Worm (Caenorhabditis elegans) whole organism, late embryonic: Measurements from ENCODE around the gene F39B3.3.
A peak's percentile ranks its signal among the peaks of the same experiment; 100 is the strongest.

ENCODE experiments used
- C38D4.7 ChIP-seq: fragments of 200-800 bp; sonication (Bioruptor generic); optimal IDR thresholded peaks from 2 replicates; lab custom pipeline; 2018; ENCODE audit warnings: mild to moderate bottlenecking, missing genetic modification characterization, moderate library complexity, missing compliant biosample characterization
- K02D7.2 ChIP-seq: sonication (generic microtip); optimal IDR thresholded peaks from 2 replicates; lab custom pipeline; 2017; ENCODE audit warnings: mild to moderate bottlenecking, missing genetic modification characterization, missing compliant biosample characterization
- K09A11.1 ChIP-seq: sonication (generic microtip); optimal IDR thresholded peaks from 2 replicates; lab custom pipeline; 2017; ENCODE audit warnings: antibody characterized with exemption, mild to moderate bottlenecking, missing genetic modification characterization, missing compliant biosample characterization; ENCODE audit not compliant: insufficient read depth
- T23F11.4 ChIP-seq: fragments of 200-800 bp; sonication (Bioruptor generic); optimal IDR thresholded peaks from 2 replicates; lab custom pipeline; 2018; ENCODE audit warnings: mild to moderate bottlenecking, missing genetic modification characterization, missing compliant biosample characterization
- Y22D7AL.16 ChIP-seq: sonication (generic microtip); optimal IDR thresholded peaks from 2 replicates; lab custom pipeline; 2016; ENCODE audit warnings: missing genetic modification characterization, missing compliant biosample characterization
- ahr-1 ChIP-seq: sonication (generic microtip); optimal IDR thresholded peaks from 2 replicates; lab custom pipeline; 2016; ENCODE audit warnings: missing genetic modification characterization, missing compliant biosample characterization
- ama-1 ChIP-seq: fragments of 150-350 bp; optimal IDR thresholded peaks from 2 replicates; lab custom pipeline; 2014
- ceh-14 ChIP-seq: sonication (generic microtip); optimal IDR thresholded peaks from 2 replicates; lab custom pipeline; 2016; ENCODE audit warnings: missing genotype, missing genetic modification characterization, missing compliant biosample characterization
- ceh-18 ChIP-seq: sonication (generic microtip); optimal IDR thresholded peaks from 2 replicates; lab custom pipeline; 2016; ENCODE audit warnings: missing genetic modification characterization, missing compliant biosample characterization
- ceh-24 ChIP-seq: sonication (generic microtip); optimal IDR thresholded peaks from 2 replicates; lab custom pipeline; 2016; ENCODE audit warnings: mild to moderate bottlenecking, missing genetic modification characterization, missing compliant biosample characterization
- ceh-30 ChIP-seq: fragments of 150-350 bp; optimal IDR thresholded peaks from 2 replicates; lab custom pipeline; 2014; ENCODE audit warnings: missing biosample characterization, missing genetic modification characterization
- ceh-31 ChIP-seq: sonication (generic microtip); optimal IDR thresholded peaks from 2 replicates; lab custom pipeline; 2016; ENCODE audit warnings: missing genetic modification characterization, missing compliant biosample characterization
- ceh-45 ChIP-seq: fragments of 200-800 bp; sonication (Bioruptor generic); IDR thresholded peaks from 2 replicates; pipeline ENCODE4 v1.3.6; 2022; ENCODE audit warnings: missing genetic modification reagents, missing genetic modification characterization, missing compliant biosample characterization
- dve-1 ChIP-seq: sonication (generic microtip); optimal IDR thresholded peaks from 2 replicates; lab custom pipeline; 2017; ENCODE audit warnings: antibody characterized with exemption, mild to moderate bottlenecking, missing genetic modification characterization, missing compliant biosample characterization
- elt-2 ChIP-seq: sonication (generic microtip); optimal IDR thresholded peaks from 2 replicates; lab custom pipeline; 2016; ENCODE audit warnings: missing genetic modification reagents, missing genetic modification characterization, missing compliant biosample characterization
- ets-4 ChIP-seq: sonication (generic microtip); optimal IDR thresholded peaks from 2 replicates; lab custom pipeline; 2016; ENCODE audit warnings: missing genetic modification characterization, missing compliant biosample characterization
- eyg-1 ChIP-seq: sonication (generic microtip); optimal IDR thresholded peaks from 2 replicates; lab custom pipeline; 2016; ENCODE audit warnings: missing genotype, missing genetic modification characterization, missing compliant biosample characterization
- fkh-10 ChIP-seq: fragments of 150-350 bp; optimal IDR thresholded peaks from 2 replicates; lab custom pipeline; 2014; ENCODE audit warnings: missing biosample characterization, missing genetic modification reagents, missing genetic modification characterization
- fkh-6 ChIP-seq: sonication (generic microtip); optimal IDR thresholded peaks from 2 replicates; lab custom pipeline; 2016; ENCODE audit warnings: missing genetic modification characterization, missing compliant biosample characterization
- gmeb-2 ChIP-seq: sonication (generic microtip); optimal IDR thresholded peaks from 2 replicates; lab custom pipeline; 2016; ENCODE audit warnings: missing genetic modification characterization, inconsistent platforms, missing compliant biosample characterization
- hlh-15 ChIP-seq: sonication (generic microtip); optimal IDR thresholded peaks from 2 replicates; lab custom pipeline; 2016; ENCODE audit warnings: missing genetic modification characterization, missing compliant biosample characterization
- hlh-30 ChIP-seq: sonication (generic microtip); optimal IDR thresholded peaks from 2 replicates; lab custom pipeline; 2017; ENCODE audit warnings: antibody characterized with exemption, missing genetic modification characterization, missing compliant biosample characterization; ENCODE audit not compliant: insufficient read depth
- hlh-8 ChIP-seq: sonication (generic microtip); optimal IDR thresholded peaks from 2 replicates; lab custom pipeline; 2016; ENCODE audit warnings: missing genotype, missing genetic modification characterization, missing compliant biosample characterization
- nfya-1 ChIP-seq: sonication (generic microtip); optimal IDR thresholded peaks from 2 replicates; lab custom pipeline; 2017; ENCODE audit warnings: missing genetic modification characterization, mild to moderate bottlenecking, missing compliant biosample characterization, antibody characterized with exemption, moderate library complexity
- npax-4 ChIP-seq: sonication (generic microtip); optimal IDR thresholded peaks from 2 replicates; lab custom pipeline; 2016; ENCODE audit warnings: missing genetic modification characterization, missing compliant biosample characterization
- odd-2 ChIP-seq: sonication (generic microtip); optimal IDR thresholded peaks from 2 replicates; lab custom pipeline; 2017; ENCODE audit warnings: antibody characterized with exemption, mild to moderate bottlenecking, missing genetic modification characterization, missing compliant biosample characterization
- pag-3 ChIP-seq: sonication (generic microtip); optimal IDR thresholded peaks from 2 replicates; lab custom pipeline; 2016; ENCODE audit warnings: missing compliant biosample characterization, missing genetic modification characterization, borderline replicate concordance
- pat-9 ChIP-seq: fragments of 200-800 bp; sonication (Bioruptor generic); optimal IDR thresholded peaks from 2 replicates; lab custom pipeline; 2018; ENCODE audit warnings: mild to moderate bottlenecking, missing genetic modification characterization, moderate library complexity, missing compliant biosample characterization
- pax-1 ChIP-seq: fragments of 150-350 bp; optimal IDR thresholded peaks from 2 replicates; lab custom pipeline; 2014; ENCODE audit warnings: missing biosample characterization, missing genetic modification characterization
- pha-4 ChIP-seq: fragments of 150-350 bp; optimal IDR thresholded peaks from 2 replicates; lab custom pipeline; 2018; ENCODE audit warnings: missing biosample characterization, missing genetic modification reagents, missing genetic modification characterization
- ref-2 ChIP-seq: sonication (generic microtip); optimal IDR thresholded peaks from 2 replicates; lab custom pipeline; 2016; ENCODE audit warnings: missing genetic modification characterization, missing compliant biosample characterization
- syd-9 ChIP-seq: sonication (generic microtip); optimal IDR thresholded peaks from 2 replicates; lab custom pipeline; 2016; ENCODE audit warnings: mild to moderate bottlenecking, missing genetic modification characterization, moderate library complexity, missing compliant biosample characterization
- unc-42 ChIP-seq: sonication (generic microtip); optimal IDR thresholded peaks from 2 replicates; lab custom pipeline; 2016; ENCODE audit warnings: missing genotype, missing genetic modification characterization, missing compliant biosample characterization
- unc-55 ChIP-seq: sonication (generic microtip); optimal IDR thresholded peaks from 2 replicates; lab custom pipeline; 2017; ENCODE audit warnings: missing biosample characterization, missing genetic modification reagents, missing genetic modification characterization

The F39B3.3 gene

ce11 chrX:17609948-17610347 lies 31.0 kb upstream of the F39B3.3 start, which contains the start of gene C16H3.3:
C16H3.3 (minus strand) TSS chrX:17610048.
- TF ChIP-seq ref-2 (tag; lab: Kevin White, UChicago) (no peak), hlh-30 (tag; lab: Kevin White, UChicago) (no peak), pha-4 (no peak), ceh-31 (no peak), ceh-45 (no peak), eyg-1 (tag; lab: Kevin White, UChicago) (no peak), gmeb-2 (no peak)
- TF ChIP-seq, all 69 proteins: peak for 0

ce11 chrX:17601345-17601744 lies 22.4 kb upstream of the F39B3.3 start:
- TF ChIP-seq hlh-8 (tag; lab: Kevin White, UChicago) (no peak), elt-2 (peak; percentile 29)

ce11 chrX:17600139-17600538 lies 21.2 kb upstream of the F39B3.3 start, which contains the start of gene lec-9:
lec-9 (plus strand) TSS chrX:17600487.
- TF ChIP-seq fkh-10 (no peak), C38D4.7 (GFP tag; lab: Kevin White, UChicago) (no peak), hlh-15 (tag; lab: Kevin White, UChicago) (no peak), ets-4 (tag; lab: Kevin White, UChicago) (no peak), Y22D7AL.16 (no peak), fkh-6 (tag; lab: Kevin White, UChicago) (no peak), elt-2 (peak; percentile 44), ahr-1 (tag; lab: Kevin White, UChicago) (no peak), unc-42 (tag; lab: Kevin White, UChicago) (no peak)

- TF ChIP-seq elt-2 (peak; percentile 62), ama-1 (lab: Kevin White, UChicago) (no peak), ceh-31 (no peak), odd-2 (no peak), ceh-14 (no peak), pax-1 (tag; lab: Kevin White, UChicago) (no peak)
Measured at ce11 chrX:17598712-17599111, 19.8 kb upstream of the F39B3.3 start.

- no peak for TF ChIP-seq syd-9 (tag; lab: Kevin White, UChicago)
- no peak for TF ChIP-seq K09A11.1 (tag; lab: Kevin White, UChicago)
- TF ChIP-seq ref-2 (tag; lab: Kevin White, UChicago): no peak
- TF ChIP-seq eyg-1 (tag; lab: Kevin White, UChicago): no peak
- TF ChIP-seq nfya-1: no peak
- TF ChIP-seq fkh-6 (tag; lab: Kevin White, UChicago): no peak
- no peak for TF ChIP-seq T23F11.4 (GFP tag; lab: Kevin White, UChicago)
- no peak for TF ChIP-seq ceh-24 (tag; lab: Kevin White, UChicago)
- no peak for TF ChIP-seq ceh-30 (tag; lab: Kevin White, UChicago)
- TF ChIP-seq dve-1 (tag; lab: Kevin White, UChicago): no peak
- TF ChIP-seq unc-55 (GFP tag; lab: Kevin White, UChicago): no peak
- no peak for TF ChIP-seq ceh-45
- no peak for TF ChIP-seq pat-9 (tag; lab: Kevin White, UChicago)
- TF ChIP-seq ceh-18 (tag; lab: Kevin White, UChicago): no peak
- TF ChIP-seq npax-4 (tag; lab: Kevin White, UChicago): no peak
- TF ChIP-seq pag-3 (tag; lab: Kevin White, UChicago): no peak
- TF ChIP-seq K02D7.2: no peak
Measured at ce11 chrX:17579779-17580178, 868 bp upstream of the F39B3.3 start, which contains the start of gene frpr-7. frpr-7 (minus strand) TSS chrX:17579879.
